Fruit fly (Drosophila melanogaster) whole organism, embryonic: ENCODE measurements around the gene Hacd1.

Experiments used
- ATbp ChIP-seq: fragments of 200-800 bp; sonication (Bioruptor generic); optimal IDR thresholded peaks from 2 replicates; lab custom pipeline; 2017; ENCODE audit warnings: missing biosample characterization, mild to moderate bottlenecking, missing genetic modification characterization, missing genetic modification reagents
- Aef1 ChIP-seq: fragments of 200-800 bp; sonication (Bioruptor generic); IDR thresholded peaks from 3 replicates; pipeline ENCODE4 v1.3.6; 2022; ENCODE audit warnings: missing biosample characterization, missing genetic modification characterization
- Atf3 ChIP-seq: fragments of 200-800 bp; sonication (Bioruptor generic); optimal IDR thresholded peaks from 3 replicates; lab custom pipeline; 2016; ENCODE audit warnings: missing biosample characterization, missing genetic modification characterization
- C15 ChIP-seq: fragments of 200-800 bp; sonication (Bioruptor generic); IDR thresholded peaks from 3 replicates; pipeline ENCODE4 v1.3.6; 2022; ENCODE audit warnings: missing biosample characterization, missing genetic modification characterization
- CG11093 ChIP-seq: fragments of 200-800 bp; sonication (Bioruptor generic); IDR thresholded peaks from 3 replicates; pipeline ENCODE4 v1.3.6; 2022; ENCODE audit warnings: missing biosample characterization, missing genetic modification characterization
- CG12299 ChIP-seq: fragments of 200-800 bp; sonication (Bioruptor generic); optimal IDR thresholded peaks from 2 replicates; lab custom pipeline; 2018; ENCODE audit warnings: missing biosample characterization, mild to moderate bottlenecking, missing genetic modification characterization
- CG15269 ChIP-seq: fragments of 200-800 bp; sonication (Bioruptor generic); optimal IDR thresholded peaks from 2 replicates; lab custom pipeline; 2018; ENCODE audit warnings: missing biosample characterization, mild to moderate bottlenecking, missing genetic modification characterization, moderate library complexity
- CG1603 ChIP-seq: fragments of 200-800 bp; sonication (Bioruptor generic); optimal IDR thresholded peaks from 2 replicates; lab custom pipeline; 2019; ENCODE audit warnings: missing biosample characterization, mild to moderate bottlenecking, missing genetic modification characterization, moderate library complexity
- CG30403 ChIP-seq: fragments of 200-800 bp; sonication (Bioruptor generic); optimal IDR thresholded peaks from 3 replicates; lab custom pipeline; 2016; ENCODE audit warnings: missing biosample characterization, missing genetic modification characterization
- CG32772 ChIP-seq: fragments of 200-800 bp; sonication (Bioruptor generic); IDR thresholded peaks from 2 replicates; pipeline ENCODE4 v1.3.6; 2022; ENCODE audit warnings: missing biosample characterization, missing genetic modification characterization
- CG3847 ChIP-seq: fragments of 200-800 bp; sonication (Bioruptor generic); IDR thresholded peaks from 2 replicates; pipeline ENCODE4 v1.3.6; 2022; ENCODE audit warnings: missing biosample characterization, missing genetic modification characterization
- CG42726 ChIP-seq: fragments of 200-800 bp; sonication (Bioruptor generic); IDR thresholded peaks from 2 replicates; pipeline ENCODE4 v1.3.6; 2022; ENCODE audit warnings: missing biosample characterization, missing genetic modification characterization; ENCODE audit not compliant: partially characterized antibody
- CG4820 ChIP-seq: fragments of 200-800 bp; sonication (Bioruptor generic); optimal IDR thresholded peaks from 3 replicates; lab custom pipeline; 2016; ENCODE audit warnings: missing biosample characterization, missing genetic modification characterization
- CG6791 ChIP-seq: fragments of 200-800 bp; sonication (Bioruptor generic); IDR thresholded peaks from 3 replicates; pipeline ENCODE4 v1.3.6; 2022; ENCODE audit warnings: missing biosample characterization, missing genetic modification characterization; ENCODE audit not compliant: partially characterized antibody
- CG7372 ChIP-seq: fragments of 200-800 bp; sonication (Bioruptor generic); IDR thresholded peaks from 2 replicates; pipeline ENCODE4 v1.3.6; 2022; ENCODE audit warnings: missing biosample characterization, missing genetic modification characterization
- CG8281 ChIP-seq: fragments of 200-800 bp; sonication (Bioruptor generic); optimal IDR thresholded peaks from 2 replicates; lab custom pipeline; 2018; ENCODE audit warnings: missing biosample characterization, mild to moderate bottlenecking, missing genetic modification characterization, moderate library complexity
- CG8290 ChIP-seq, 3 experiments: fragments of 200-800 bp; sonication (Bioruptor generic); optimal IDR thresholded peaks; 2 replicates each; lab custom pipeline; 2016 to 2019; ENCODE audit warnings: missing biosample characterization in 3 of 3, missing genetic modification characterization in 3 of 3, mild to moderate bottlenecking in 2 of 3, moderate library complexity in 1 of 3
- CG8765 ChIP-seq: fragments of 200-800 bp; sonication (Bioruptor generic); IDR thresholded peaks from 2 replicates; pipeline ENCODE4 v1.3.6; 2022; ENCODE audit warnings: missing biosample characterization, missing genetic modification characterization
- CG9609 ChIP-seq: fragments of 200-800 bp; sonication (Bioruptor generic); optimal IDR thresholded peaks from 3 replicates; lab custom pipeline; 2016; ENCODE audit warnings: missing biosample characterization, missing genetic modification characterization
- CTCF ChIP-seq: fragments of 200-800 bp; sonication (Bioruptor generic); optimal IDR thresholded peaks from 2 replicates; lab custom pipeline; 2017; ENCODE audit warnings: missing biosample characterization, mild to moderate bottlenecking, missing genetic modification characterization, moderate library complexity
- Doc3 ChIP-seq: fragments of 200-800 bp; sonication (Bioruptor generic); IDR thresholded peaks from 3 replicates; pipeline ENCODE4 v1.3.6; 2022; ENCODE audit warnings: missing biosample characterization, missing genetic modification characterization; ENCODE audit not compliant: partially characterized antibody
- Fer2 ChIP-seq: fragments of 200-800 bp; sonication (Bioruptor generic); optimal IDR thresholded peaks from 2 replicates; lab custom pipeline; 2018; ENCODE audit warnings: missing biosample characterization, mild to moderate bottlenecking, missing genetic modification characterization, moderate library complexity
- GATAe ChIP-seq: fragments of 200-800 bp; sonication (Bioruptor generic); conservative IDR thresholded peaks from 2 replicates; pipeline ENCODE4 v1.3.6; 2022; ENCODE audit warnings: missing biosample characterization, missing genetic modification characterization
- MBD-R2 ChIP-seq: fragments of 200-800 bp; sonication (Bioruptor generic); IDR thresholded peaks from 2 replicates; pipeline ENCODE4 v1.3.6; 2022; ENCODE audit warnings: missing biosample characterization, missing genetic modification characterization
- Mrtf ChIP-seq: fragments of 200-800 bp; sonication (Bioruptor generic); IDR thresholded peaks from 3 replicates; pipeline ENCODE4 v1.3.6; 2022; ENCODE audit warnings: missing biosample characterization, missing genetic modification characterization
- bcd ChIP-seq: fragments of 200-800 bp; sonication (Bioruptor generic); optimal IDR thresholded peaks from 2 replicates; lab custom pipeline; 2017; ENCODE audit warnings: missing biosample characterization, mild to moderate bottlenecking, missing genetic modification characterization
- btn ChIP-seq: fragments of 200-800 bp; sonication (Bioruptor generic); optimal IDR thresholded peaks from 2 replicates; lab custom pipeline; 2016; ENCODE audit warnings: missing biosample characterization, missing genetic modification characterization
- chinmo ChIP-seq: fragments of 200-800 bp; sonication (Bioruptor generic); IDR thresholded peaks from 4 replicates; pipeline ENCODE4 v1.3.6; 2022; ENCODE audit warnings: missing biosample characterization, missing genetic modification characterization; ENCODE audit not compliant: partially characterized antibody
- cwo ChIP-seq: fragments of 200-800 bp; sonication (Bioruptor generic); optimal IDR thresholded peaks from 3 replicates; lab custom pipeline; 2017; ENCODE audit warnings: missing biosample characterization, missing genetic modification characterization, mild to moderate bottlenecking, moderate library complexity, missing genetic modification reagents
- dimm ChIP-seq: fragments of 200-800 bp; sonication (Bioruptor generic); IDR thresholded peaks from 2 replicates; pipeline ENCODE4 v1.3.6; 2022; ENCODE audit warnings: missing biosample characterization, missing genetic modification characterization
- dm ChIP-seq: fragments of 200-800 bp; sonication (Bioruptor generic); optimal IDR thresholded peaks from 3 replicates; lab custom pipeline; 2016; ENCODE audit warnings: missing biosample characterization, missing genetic modification characterization
- dmrt99B ChIP-seq: fragments of 200-800 bp; sonication (Bioruptor generic); optimal IDR thresholded peaks from 2 replicates; lab custom pipeline; 2018; ENCODE audit warnings: missing biosample characterization, mild to moderate bottlenecking, missing genetic modification characterization, moderate library complexity
- dysf ChIP-seq: fragments of 200-800 bp; sonication (Bioruptor generic); IDR thresholded peaks from 3 replicates; pipeline ENCODE4 v1.3.6; 2022; ENCODE audit warnings: missing biosample characterization, missing genetic modification characterization
- ems ChIP-seq: fragments of 200-800 bp; sonication (Bioruptor generic); optimal IDR thresholded peaks from 3 replicates; lab custom pipeline; 2016; ENCODE audit warnings: missing biosample characterization, missing genetic modification characterization
- en ChIP-seq: fragments of 200-800 bp; sonication (Bioruptor generic); optimal IDR thresholded peaks from 2 replicates; lab custom pipeline; 2016; ENCODE audit warnings: missing biosample characterization, missing genetic modification characterization
- fd102C ChIP-seq: fragments of 200-800 bp; sonication (Bioruptor generic); optimal IDR thresholded peaks from 2 replicates; lab custom pipeline; 2018; ENCODE audit warnings: missing biosample characterization, mild to moderate bottlenecking, missing genetic modification characterization, moderate library complexity
- fu2 ChIP-seq: fragments of 200-800 bp; sonication (Bioruptor generic); optimal IDR thresholded peaks from 2 replicates; lab custom pipeline; 2016; ENCODE audit warnings: missing biosample characterization, missing genetic modification characterization
- gfzf ChIP-seq: fragments of 200-800 bp; sonication (Bioruptor generic); optimal IDR thresholded peaks from 2 replicates; lab custom pipeline; 2016; ENCODE audit warnings: missing biosample characterization, mild to moderate bottlenecking, missing genetic modification characterization, moderate library complexity
- grn ChIP-seq: fragments of 200-800 bp; sonication (Bioruptor generic); optimal IDR thresholded peaks from 3 replicates; lab custom pipeline; 2017; ENCODE audit warnings: missing biosample characterization, missing genetic modification characterization
- her ChIP-seq: fragments of 200-800 bp; sonication (Bioruptor generic); optimal IDR thresholded peaks from 2 replicates; lab custom pipeline; 2016; ENCODE audit warnings: missing biosample characterization, missing genetic modification characterization
- lbe ChIP-seq: fragments of 200-800 bp; sonication (Bioruptor generic); optimal IDR thresholded peaks from 2 replicates; lab custom pipeline; 2016; ENCODE audit warnings: missing biosample characterization, mild to moderate bottlenecking, missing genetic modification characterization
- luna ChIP-seq: fragments of 200-800 bp; sonication (Bioruptor generic); optimal IDR thresholded peaks from 2 replicates; lab custom pipeline; 2016; ENCODE audit warnings: missing biosample characterization, missing genetic modification characterization
- mam ChIP-seq: fragments of 200-800 bp; sonication (Bioruptor generic); optimal IDR thresholded peaks from 3 replicates; lab custom pipeline; 2016; ENCODE audit warnings: missing biosample characterization, missing genetic modification characterization
- odd ChIP-seq: fragments of 200-800 bp; sonication (Bioruptor generic); optimal IDR thresholded peaks from 2 replicates; lab custom pipeline; 2017; ENCODE audit warnings: missing biosample characterization, mild to moderate bottlenecking, missing genetic modification characterization
- peb ChIP-seq: fragments of 200-800 bp; sonication (Bioruptor generic); IDR thresholded peaks from 2 replicates; pipeline ENCODE4 v1.3.6; 2022; ENCODE audit warnings: missing biosample characterization, missing genetic modification characterization
- repo ChIP-seq: fragments of 200-800 bp; sonication (Bioruptor generic); optimal IDR thresholded peaks from 2 replicates; lab custom pipeline; 2016; ENCODE audit warnings: missing biosample characterization, missing genetic modification characterization
- row ChIP-seq: fragments of 200-800 bp; sonication (Bioruptor generic); IDR thresholded peaks from 3 replicates; pipeline ENCODE4 v1.3.6; 2022; ENCODE audit warnings: missing biosample characterization, missing genetic modification characterization
- sens ChIP-seq: fragments of 200-800 bp; sonication (Bioruptor generic); peaks from one replicate; lab custom pipeline; 2016; ENCODE audit warnings: missing biosample characterization, missing genetic modification characterization
- sr ChIP-seq: fragments of 200-800 bp; sonication (Bioruptor generic); IDR thresholded peaks from 3 replicates; pipeline ENCODE4 v1.3.6; 2022; ENCODE audit warnings: missing biosample characterization, missing genetic modification characterization
- tgo ChIP-seq: fragments of 200-800 bp; sonication (Bioruptor generic); IDR thresholded peaks from 3 replicates; pipeline ENCODE4 v1.3.6; 2022; ENCODE audit warnings: missing biosample characterization, missing genetic modification characterization
- tll ChIP-seq, 2 experiments: fragments of 200-800 bp in 1 of 2; fragments of >200 bp in 1 of 2; sonication (Bioruptor generic) in 1 of 2; optimal IDR thresholded peaks; 2 replicates each; lab custom pipeline; 2017 to 2019; ENCODE audit warnings: missing biosample characterization in 2 of 2, missing genetic modification characterization in 2 of 2, mild to moderate bottlenecking in 1 of 2, moderate library complexity in 1 of 2
- vnd ChIP-seq: fragments of 200-800 bp; sonication (Bioruptor generic); IDR thresholded peaks from 3 replicates; pipeline ENCODE4 v1.3.6; 2022; ENCODE audit warnings: missing biosample characterization, missing genetic modification characterization; ENCODE audit not compliant: partially characterized antibody

Hacd1 gene

dm6 chr2L:12007331-12007791 lies 5.3 kb upstream of the Hacd1 start (continued):
- TF ChIP-seq chinmo (GFP tag; lab: Robert Waterston, UW) = no peak
- peak; percentile 46 for TF ChIP-seq dm (GFP tag; lab: Kevin White, UChicago)
- TF ChIP-seq CG8290 (GFP tag; optimal IDR thresholded peaks at IDR 0.05; lab: Kevin White, UChicago) = peak; percentile 53
- peak; percentile 90 to 93 for TF ChIP-seq CG8290 (tag; optimal IDR thresholded peaks at IDR 0.05; lab: Kevin White, UChicago)
- TF ChIP-seq luna (GFP tag; lab: Kevin White, UChicago) = no peak
- TF ChIP-seq CG15269 (tag; lab: Kevin White, UChicago) = peak; percentile 84
- TF ChIP-seq dmrt99B (tag; lab: Kevin White, UChicago) = peak; percentile 72
- no peak for TF ChIP-seq CG30403 (GFP tag; lab: Kevin White, UChicago)
- peak; percentile 12 for TF ChIP-seq mam (GFP tag; lab: Kevin White, UChicago)
- TF ChIP-seq sens = peak; percentile 93
- TF ChIP-seq CG11093 (GFP tag; lab: Robert Waterston, UW) = peak; percentile 58; the same call in 1 of the 3 replicates
- TF ChIP-seq gfzf = no peak
- TF ChIP-seq fu2 = no peak
- TF ChIP-seq vnd (GFP tag; lab: Robert Waterston, UW) = no peak
- TF ChIP-seq en (GFP tag; lab: Kevin White, UChicago) = peak; percentile 10
- TF ChIP-seq CG8765 (GFP tag; lab: Robert Waterston, UW) = no peak
- TF ChIP-seq Atf3 (GFP tag; lab: Kevin White, UChicago) = no peak
- no peak for TF ChIP-seq Doc3 (GFP tag; lab: Robert Waterston, UW)
- TF ChIP-seq MBD-R2 (GFP tag; lab: Robert Waterston, UW) = no peak
- TF ChIP-seq Mrtf (GFP tag; lab: Robert Waterston, UW) = no peak
- TF ChIP-seq CG7372 (GFP tag; lab: Robert Waterston, UW) = no peak
- TF ChIP-seq CG12299 = no peak
- peak; percentile 12 for TF ChIP-seq ems (GFP tag; lab: Kevin White, UChicago)
- peak; percentile 79 for TF ChIP-seq CTCF (GFP tag; lab: Kevin White, UChicago)
- peak; percentile 94 for TF ChIP-seq cwo (GFP tag; lab: Kevin White, UChicago)
- TF ChIP-seq CG8281 (tag; lab: Kevin White, UChicago) = no peak
- TF ChIP-seq her (GFP tag; lab: Kevin White, UChicago) = peak; percentile 77
- TF ChIP-seq peb (GFP tag; lab: Robert Waterston, UW) = no peak
- TF ChIP-seq sr (GFP tag; lab: Robert Waterston, UW) = no peak
- TF ChIP-seq CG6791 (GFP tag; lab: Robert Waterston, UW) = no peak
- TF ChIP-seq Aef1 (GFP tag; lab: Robert Waterston, UW) = no peak
- TF ChIP-seq dysf = no peak
- TF ChIP-seq dimm (GFP tag; lab: Robert Waterston, UW) = no peak
- peak; percentile 65 for TF ChIP-seq CG1603 (tag; lab: Kevin White, UChicago)
- TF ChIP-seq CG9609 (GFP tag; lab: Kevin White, UChicago) = no peak
- no peak for TF ChIP-seq C15 (GFP tag; lab: Robert Waterston, UW)
- peak; percentile 32 for TF ChIP-seq bcd (GFP tag; lab: Kevin White, UChicago)
- TF ChIP-seq repo = peak; percentile 50
- no peak for TF ChIP-seq Fer2 (tag; lab: Kevin White, UChicago)
- no peak for TF ChIP-seq GATAe (GFP tag; lab: Robert Waterston, UW)
- no peak for TF ChIP-seq tgo
- peak; percentile 50 for TF ChIP-seq fd102C (GFP tag; lab: Kevin White, UChicago)
- no peak for TF ChIP-seq CG42726
- TF ChIP-seq grn (GFP tag; lab: Kevin White, UChicago) = peak; percentile 5
- peak in 1 of 2 experiments; percentile 92 for TF ChIP-seq tll (GFP tag; optimal IDR thresholded peaks at IDR 0.05; lab: Kevin White, UChicago)
- TF ChIP-seq CG3847 = no peak
- TF ChIP-seq odd (GFP tag; lab: Kevin White, UChicago) = peak; percentile 24
- TF ChIP-seq lbe (GFP tag; lab: Kevin White, UChicago) = no peak
- TF ChIP-seq CG32772 (GFP tag; lab: Robert Waterston, UW) = no peak
- peak; percentile 0 for TF ChIP-seq ATbp (GFP tag; lab: Kevin White, UChicago)
- TF ChIP-seq CG4820 (GFP tag; lab: Kevin White, UChicago) = no peak
- TF ChIP-seq row (GFP tag; lab: Robert Waterston, UW) = no peak
- TF ChIP-seq btn = peak; percentile 62
